Worm (Caenorhabditis elegans) whole organism, L3 larva: Measurements from ENCODE around the gene gst-35.

Experiments used
- ZK546.5 ChIP-seq: sonication (generic microtip); optimal IDR thresholded peaks from 2 replicates; lab custom pipeline; 2017; ENCODE audit warnings: missing biosample characterization, missing genetic modification characterization
- ama-1 ChIP-seq: fragments of 150-350 bp; optimal IDR thresholded peaks from 2 replicates; lab custom pipeline; 2018
- ceh-28 ChIP-seq: fragments of 150-350 bp; optimal IDR thresholded peaks from 2 replicates; lab custom pipeline; 2014; ENCODE audit warnings: missing biosample characterization, missing genetic modification reagents, missing genetic modification characterization
- ceh-82 ChIP-seq: fragments of 150-350 bp; optimal IDR thresholded peaks from 2 replicates; lab custom pipeline; 2014; ENCODE audit warnings: missing biosample characterization, missing genetic modification characterization
- egl-27 ChIP-seq: sonication (generic microtip); optimal IDR thresholded peaks from 4 replicates; lab custom pipeline; 2017; ENCODE audit warnings: missing biosample characterization, missing genetic modification reagents, missing genetic modification characterization
- egl-5 ChIP-seq: fragments of 150-350 bp; optimal IDR thresholded peaks from 2 replicates; lab custom pipeline; 2017; ENCODE audit warnings: missing biosample characterization, missing genetic modification reagents, missing genetic modification characterization, inconsistent platforms
- elt-2 ChIP-seq: sonication (generic microtip); optimal IDR thresholded peaks from 2 replicates; lab custom pipeline; 2016; ENCODE audit warnings: missing genetic modification reagents, mild to moderate bottlenecking, missing genetic modification characterization, missing compliant biosample characterization
- fkh-10 ChIP-seq: sonication (generic microtip); optimal IDR thresholded peaks from 2 replicates; lab custom pipeline; 2017; ENCODE audit warnings: missing biosample characterization, missing genetic modification reagents, missing genetic modification characterization
- fkh-2 ChIP-seq: fragments of 150-350 bp; optimal IDR thresholded peaks from 2 replicates; lab custom pipeline; 2014; ENCODE audit warnings: missing biosample characterization, missing genetic modification reagents, missing genetic modification characterization
- fos-1 ChIP-seq: fragments of 150-350 bp; optimal IDR thresholded peaks from 2 replicates; lab custom pipeline; 2014; ENCODE audit warnings: missing biosample characterization, missing genetic modification characterization
- hmg-11 ChIP-seq: sonication (generic microtip); optimal IDR thresholded peaks from 2 replicates; lab custom pipeline; 2016; ENCODE audit warnings: missing genetic modification characterization, missing compliant biosample characterization
- jun-1 ChIP-seq: fragments of 150-350 bp; optimal IDR thresholded peaks from 2 replicates; lab custom pipeline; 2014; ENCODE audit warnings: missing biosample characterization, missing genetic modification reagents, missing genetic modification characterization
- lin-15B ChIP-seq: fragments of 150-350 bp; optimal IDR thresholded peaks from 2 replicates; lab custom pipeline; 2014; ENCODE audit warnings: missing biosample characterization, missing genetic modification characterization
- lin-39 ChIP-seq: fragments of 150-350 bp; optimal IDR thresholded peaks from 2 replicates; lab custom pipeline; 2018; ENCODE audit warnings: missing biosample characterization, missing genetic modification reagents, missing genetic modification characterization
- lsy-12 ChIP-seq: sonication (generic microtip); optimal IDR thresholded peaks from 2 replicates; lab custom pipeline; 2016; ENCODE audit warnings: mild to moderate bottlenecking, missing genetic modification characterization, missing compliant biosample characterization
- mdl-1 ChIP-seq: fragments of 150-350 bp; optimal IDR thresholded peaks from 2 replicates; lab custom pipeline; 2014; ENCODE audit warnings: missing biosample characterization, missing genetic modification characterization
- mml-1 ChIP-seq: fragments of 150-350 bp; sonication (generic microtip); optimal IDR thresholded peaks from 3 replicates; lab custom pipeline; 2014; ENCODE audit warnings: missing biosample characterization, missing genetic modification characterization
- nfya-1 ChIP-seq: sonication (generic microtip); optimal IDR thresholded peaks from 2 replicates; lab custom pipeline; 2017; ENCODE audit warnings: missing genetic modification characterization, mild to moderate bottlenecking, missing compliant biosample characterization, antibody characterized with exemption, moderate library complexity; ENCODE audit not compliant: insufficient read depth
- nhr-11 ChIP-seq: fragments of 150-350 bp; optimal IDR thresholded peaks from 2 replicates; lab custom pipeline; 2014; ENCODE audit warnings: missing biosample characterization, missing genetic modification characterization
- nhr-12 ChIP-seq: fragments of 150-350 bp; optimal IDR thresholded peaks from 2 replicates; lab custom pipeline; 2014; ENCODE audit warnings: missing biosample characterization, missing genetic modification characterization
- nhr-23 ChIP-seq: fragments of 150-350 bp; optimal IDR thresholded peaks from 2 replicates; lab custom pipeline; 2014; ENCODE audit warnings: missing biosample characterization, missing genetic modification reagents, missing genetic modification characterization
- nhr-237 ChIP-seq: fragments of 150-350 bp; optimal IDR thresholded peaks from 2 replicates; lab custom pipeline; 2014; ENCODE audit warnings: missing biosample characterization, missing genetic modification characterization
- nhr-28 ChIP-seq: fragments of 150-350 bp; optimal IDR thresholded peaks from 2 replicates; lab custom pipeline; 2014; ENCODE audit warnings: missing biosample characterization, missing genetic modification characterization
- nhr-67 ChIP-seq: fragments of 150-350 bp; optimal IDR thresholded peaks from 2 replicates; lab custom pipeline; 2014; ENCODE audit warnings: missing biosample characterization, missing genetic modification characterization
- nhr-77 ChIP-seq: fragments of 150-350 bp; optimal IDR thresholded peaks from 2 replicates; lab custom pipeline; 2014; ENCODE audit warnings: missing biosample characterization, missing genetic modification characterization
- pha-4 ChIP-seq: fragments of 150-350 bp; optimal IDR thresholded peaks from 2 replicates; lab custom pipeline; 2014; ENCODE audit warnings: missing biosample characterization, missing genetic modification reagents, missing genetic modification characterization
- pqm-1 ChIP-seq: fragments of 150-350 bp; optimal IDR thresholded peaks from 2 replicates; lab custom pipeline; 2017; ENCODE audit warnings: missing biosample characterization, missing genetic modification characterization, inconsistent platforms
- skn-1 ChIP-seq: fragments of 150-350 bp; optimal IDR thresholded peaks from 2 replicates; lab custom pipeline; 2014; ENCODE audit warnings: missing biosample characterization, missing genetic modification characterization
- snpc-4 ChIP-seq: fragments of 150-350 bp; optimal IDR thresholded peaks from 2 replicates; lab custom pipeline; 2014; ENCODE audit warnings: missing biosample characterization, missing genetic modification characterization
- tbx-2 ChIP-seq: sonication (generic microtip); optimal IDR thresholded peaks from 2 replicates; lab custom pipeline; 2016; ENCODE audit warnings: mild to moderate bottlenecking, missing genetic modification characterization, missing compliant biosample characterization
- unc-62 ChIP-seq: fragments of 150-350 bp; sonication (generic microtip); optimal IDR thresholded peaks from 4 replicates; lab custom pipeline; 2014; ENCODE audit warnings: missing biosample characterization, missing genetic modification reagents, missing genetic modification characterization
- zag-1 ChIP-seq: fragments of 150-350 bp; optimal IDR thresholded peaks from 2 replicates; lab custom pipeline; 2014; ENCODE audit warnings: missing biosample characterization, missing genetic modification characterization
- ztf-4 ChIP-seq: fragments of 150-350 bp; optimal IDR thresholded peaks from 2 replicates; lab custom pipeline; 2014; ENCODE audit warnings: missing biosample characterization, missing genetic modification characterization

Gene gst-35

DNA sequence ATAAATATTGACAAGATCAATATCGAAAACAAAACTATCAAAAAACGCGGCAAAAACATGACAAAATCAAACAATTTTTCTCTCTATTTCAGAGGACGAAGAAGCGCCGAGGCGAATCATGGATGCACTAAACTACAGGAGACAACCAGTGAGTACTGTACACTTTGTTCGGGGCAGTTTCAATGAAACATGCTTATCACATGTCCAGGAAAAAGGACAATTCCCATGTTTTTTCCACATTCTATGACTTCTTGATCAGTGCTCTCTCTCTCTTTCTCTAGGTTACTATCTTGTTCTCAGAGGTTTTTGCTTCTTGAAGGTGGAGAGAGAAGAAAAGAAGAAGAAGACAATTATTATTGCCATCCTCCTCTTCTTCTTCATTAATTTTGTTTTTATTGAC is 12.3 kb upstream of the gst-35 start:
- peak; percentile 3 for TF ChIP-seq pha-4 (tag; lab: Kevin White, UChicago)
- TF ChIP-seq lsy-12 (tag; lab: Kevin White, UChicago) = no peak
- TF ChIP-seq unc-62 = no peak
- TF ChIP-seq pqm-1 (tag; lab: Kevin White, UChicago) = peak; percentile 64
- peak; percentile 61 for TF ChIP-seq elt-2 (tag; lab: Kevin White, UChicago)
- peak; percentile 10 for TF ChIP-seq ama-1 (lab: Kevin White, UChicago)

DNA sequence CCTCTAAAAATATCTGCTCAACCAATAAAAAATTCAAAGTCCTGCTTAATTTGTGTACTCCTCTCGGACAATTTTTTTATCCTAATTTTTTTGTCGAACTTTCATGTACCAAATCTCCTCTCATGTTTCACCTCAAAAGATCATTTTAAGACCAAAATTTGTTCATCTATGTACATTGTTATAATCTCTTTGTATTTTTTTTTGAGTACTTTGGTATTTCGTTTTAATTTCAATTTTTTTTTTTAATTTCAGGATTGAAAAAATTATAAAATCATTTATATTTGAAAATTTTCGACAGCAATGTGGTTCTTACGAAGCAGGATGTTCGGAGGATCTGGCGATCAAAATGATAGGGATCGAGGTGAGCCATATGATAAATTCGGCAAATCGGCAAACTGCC is 11.2 kb upstream of the gst-35 start, which contains the start of gene spsb-1:
spsb-1 (plus strand) TSS at position 301 of the 400 bp plus-strand sequence.
- no peak for TF ChIP-seq unc-62
- no peak for TF ChIP-seq nhr-12 (tag; lab: Kevin White, UChicago)
- TF ChIP-seq ZK546.5 (tag; lab: Kevin White, UChicago) = no peak
- TF ChIP-seq nhr-11 = no peak
- no peak for TF ChIP-seq pha-4 (tag; lab: Kevin White, UChicago)
- no peak for TF ChIP-seq tbx-2 (tag; lab: Kevin White, UChicago)
- TF ChIP-seq nhr-23 (tag; lab: Kevin White, UChicago) = no peak
- TF ChIP-seq ceh-82 = no peak
- TF ChIP-seq ztf-4 (tag; lab: Kevin White, UChicago) = no peak
- no peak for TF ChIP-seq nhr-28 (tag; lab: Kevin White, UChicago)
- TF ChIP-seq mml-1 (tag; lab: Kevin White, UChicago) = no peak
- no peak for TF ChIP-seq nhr-237 (tag; lab: Kevin White, UChicago)
- TF ChIP-seq lin-39 (tag; lab: Kevin White, UChicago) = no peak
- no peak for TF ChIP-seq egl-27 (tag; lab: Kevin White, UChicago)
- TF ChIP-seq egl-5 (tag; lab: Kevin White, UChicago) = no peak
- TF ChIP-seq fos-1 = no peak

DNA sequence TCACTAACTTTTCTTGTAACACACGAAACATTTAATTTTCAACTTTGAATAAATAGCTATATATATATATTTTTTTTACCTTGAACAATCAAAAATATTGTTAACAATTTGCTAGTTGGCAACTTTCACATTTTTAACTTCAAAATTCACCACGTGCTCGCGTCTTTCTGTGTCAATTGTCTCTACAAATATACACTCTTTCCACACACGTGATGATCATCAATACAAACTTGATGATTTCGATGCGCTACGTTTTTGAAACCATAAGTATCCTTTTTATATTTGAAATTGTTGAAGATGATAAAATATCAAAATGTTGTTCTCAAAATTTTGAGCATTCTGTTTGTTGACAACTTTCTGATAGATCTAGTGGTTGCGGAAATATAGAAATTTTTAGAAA is 10.2 kb upstream of the gst-35 start:
- TF ChIP-seq hmg-11 (tag; lab: Kevin White, UChicago) = no peak
- no peak for TF ChIP-seq nhr-12 (tag; lab: Kevin White, UChicago)
- no peak for TF ChIP-seq fos-1
- no peak for TF ChIP-seq nhr-237 (tag; lab: Kevin White, UChicago)
- TF ChIP-seq lin-39 (tag; lab: Kevin White, UChicago) = no peak
- TF ChIP-seq zag-1 (tag; lab: Kevin White, UChicago) = no peak
- TF ChIP-seq fkh-2 (tag; lab: Kevin White, UChicago) = no peak
- no peak for TF ChIP-seq mml-1 (tag; lab: Kevin White, UChicago)
- no peak for TF ChIP-seq ama-1 (lab: Kevin White, UChicago)
- peak; percentile 9 for TF ChIP-seq elt-2 (tag; lab: Kevin White, UChicago)
- TF ChIP-seq lin-15B (tag; lab: Kevin White, UChicago) = no peak
- no peak for TF ChIP-seq unc-62
- no peak for TF ChIP-seq skn-1 (tag; lab: Kevin White, UChicago)
- no peak for TF ChIP-seq nhr-11
- TF ChIP-seq pha-4 (tag; lab: Kevin White, UChicago) = peak; percentile 31
- TF ChIP-seq egl-5 (tag; lab: Kevin White, UChicago) = no peak
- no peak for TF ChIP-seq nhr-67 (tag; lab: Kevin White, UChicago)
- no peak for TF ChIP-seq nhr-23 (tag; lab: Kevin White, UChicago)

DNA sequence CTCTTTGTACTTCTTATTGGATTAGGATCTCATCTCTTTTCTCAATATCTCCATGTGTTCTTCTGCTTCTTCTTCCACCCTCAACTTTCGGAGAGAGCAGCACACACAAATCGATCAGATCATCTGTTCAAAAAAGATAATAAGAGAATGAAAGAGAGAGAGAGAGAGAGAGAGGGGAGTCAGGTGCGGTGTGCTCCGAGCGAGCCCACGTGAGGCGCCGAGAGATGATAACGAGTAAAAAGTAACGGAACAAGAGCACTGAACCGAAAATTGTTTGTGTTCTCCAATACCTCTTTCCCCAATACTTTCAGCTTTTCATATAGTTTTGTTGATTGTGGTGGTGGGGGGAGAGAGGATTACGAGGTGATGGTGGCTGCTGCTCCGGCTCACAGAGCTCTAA is 8.8 kb upstream of the gst-35 start:
- TF ChIP-seq pqm-1 (tag; lab: Kevin White, UChicago) (peak; percentile 48), nhr-11 (no peak), snpc-4 (tag; lab: Kevin White, UChicago) (peak; percentile 21), fkh-10 (no peak), pha-4 (tag; lab: Kevin White, UChicago) (peak; percentile 69), ceh-28 (tag; lab: Kevin White, UChicago) (peak; percentile 49), jun-1 (tag; lab: Kevin White, UChicago) (peak; percentile 51), nhr-28 (tag; lab: Kevin White, UChicago) (no peak), egl-27 (tag; lab: Kevin White, UChicago) (no peak), ZK546.5 (tag; lab: Kevin White, UChicago) (no peak), ceh-82 (no peak), ztf-4 (tag; lab: Kevin White, UChicago) (no peak), elt-2 (tag; lab: Kevin White, UChicago) (peak; percentile 81), lin-39 (tag; lab: Kevin White, UChicago) (peak; percentile 37), zag-1 (tag; lab: Kevin White, UChicago) (no peak), nfya-1 (peak; percentile 34), hmg-11 (tag; lab: Kevin White, UChicago) (no peak), mdl-1 (tag; lab: Kevin White, UChicago) (peak; percentile 7), lin-15B (tag; lab: Kevin White, UChicago) (no peak), nhr-77 (tag; lab: Kevin White, UChicago) (no peak), nhr-23 (tag; lab: Kevin White, UChicago) (no peak)
